Worm (Caenorhabditis elegans) whole organism, L4/young adult: ENCODE results near the gene T08G5.3.

Source experiments
- W03F9.2 ChIP-seq: fragments of 150-350 bp; optimal IDR thresholded peaks from 2 replicates; lab custom pipeline; 2014; ENCODE audit warnings: missing biosample characterization, missing genetic modification characterization
- dao-5 ChIP-seq: sonication (generic microtip); optimal IDR thresholded peaks from 2 replicates; lab custom pipeline; 2016; ENCODE audit warnings: missing genotype, missing genetic modification characterization, moderate library complexity, missing compliant biosample characterization
- him-1 ChIP-seq: sonication (generic microtip); optimal IDR thresholded peaks from 2 replicates; lab custom pipeline; 2016; ENCODE audit warnings: missing genotype, missing genetic modification reagents, missing genetic modification characterization, missing compliant biosample characterization

DNA sequence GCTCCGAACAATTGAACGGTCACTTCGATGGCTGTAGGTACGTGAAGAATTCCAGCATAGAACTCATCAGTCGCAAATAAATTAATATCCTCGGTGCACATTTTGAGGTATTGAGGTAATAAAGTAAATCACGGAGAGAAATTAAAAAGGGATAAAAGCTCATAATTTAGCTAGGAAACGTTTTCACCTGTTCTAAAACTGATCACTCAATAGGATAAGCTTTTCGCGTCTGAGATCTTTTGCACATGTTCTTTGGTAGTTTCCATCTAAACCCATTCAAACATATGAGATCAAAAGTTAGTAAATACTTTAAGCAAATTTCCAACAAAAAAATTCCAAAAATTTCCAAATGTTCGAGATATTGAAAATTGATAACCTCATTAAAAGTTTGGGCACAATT, 9.8 kb downstream of the T08G5.3 start, which contains the start of gene srh-308:
- TF ChIP-seq him-1 (tag; lab: Kevin White, UChicago) (no peak), dao-5 (no peak), W03F9.2 (tag; lab: Kevin White, UChicago) (no peak)
